Worm (Caenorhabditis elegans) whole organism, L3 larva: ENCODE results near the gene F08H9.2.

Experiments used
- egl-27 ChIP-seq: sonication (generic microtip); optimal IDR thresholded peaks from 4 replicates; lab custom pipeline; 2017; ENCODE audit warnings: missing biosample characterization, missing genetic modification reagents, missing genetic modification characterization
- mdl-1 ChIP-seq: fragments of 150-350 bp; optimal IDR thresholded peaks from 2 replicates; lab custom pipeline; 2014; ENCODE audit warnings: missing biosample characterization, missing genetic modification characterization
- nhr-25 ChIP-seq: sonication (generic microtip); optimal IDR thresholded peaks from 2 replicates; lab custom pipeline; 2017; ENCODE audit warnings: missing biosample characterization, missing genetic modification characterization
- nhr-76 ChIP-seq: fragments of 150-350 bp; sonication (generic microtip); optimal IDR thresholded peaks from 5 replicates; lab custom pipeline; 2014; ENCODE audit warnings: missing biosample characterization, missing genetic modification characterization
- pha-4 ChIP-seq: fragments of 150-350 bp; optimal IDR thresholded peaks from 2 replicates; lab custom pipeline; 2014; ENCODE audit warnings: missing biosample characterization, missing genetic modification reagents, missing genetic modification characterization
- skn-1 ChIP-seq: fragments of 150-350 bp; optimal IDR thresholded peaks from 2 replicates; lab custom pipeline; 2014; ENCODE audit warnings: missing biosample characterization, missing genetic modification characterization

ce11 chrV:14448669-14449068 is 11.8 kb upstream of the F08H9.2 start:
- TF ChIP-seq pha-4 (no peak), egl-27 (tag; lab: Kevin White, UChicago) (no peak), mdl-1 (tag; lab: Kevin White, UChicago) (no peak), nhr-76 (tag; lab: Kevin White, UChicago) (no peak), skn-1 (tag; lab: Kevin White, UChicago) (no peak), nhr-25 (no peak)
